Worm (Caenorhabditis elegans): Measurements from ENCODE around the gene tag-65.

tag-65 gene

DNA sequence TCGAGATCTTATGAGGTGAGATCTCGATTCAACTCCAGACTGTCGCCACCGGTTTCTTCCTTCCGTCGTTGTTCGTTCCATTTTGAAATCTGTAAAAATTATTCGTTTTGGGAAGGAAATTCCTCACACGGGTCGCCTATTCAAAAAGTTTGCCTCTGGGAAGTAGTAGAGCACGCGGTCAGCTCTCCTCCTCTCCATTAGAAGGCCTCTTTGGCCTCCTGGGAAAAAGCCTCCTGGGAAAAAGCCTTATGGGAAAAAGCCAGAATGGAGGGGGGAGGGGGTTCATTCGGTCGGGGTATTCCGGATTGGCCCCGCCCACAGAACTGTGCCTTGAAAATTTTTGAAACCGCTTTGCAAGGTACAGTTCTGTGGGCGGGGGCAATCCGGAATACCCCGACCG is 30.8 kb downstream of the tag-65 start:
- TF ChIP-seq pes-1 (GFP tag; IDR thresholded peaks at IDR 0.05), result peak; percentile 44; the same call in 1 of the 2 replicates
- no peak for TF ChIP-seq hmbx-1 (tag; optimal IDR thresholded peaks at IDR 0.05)
- TF ChIP-seq scrt-1 (GFP tag; IDR thresholded peaks at IDR 0.05), result no peak

DNA sequence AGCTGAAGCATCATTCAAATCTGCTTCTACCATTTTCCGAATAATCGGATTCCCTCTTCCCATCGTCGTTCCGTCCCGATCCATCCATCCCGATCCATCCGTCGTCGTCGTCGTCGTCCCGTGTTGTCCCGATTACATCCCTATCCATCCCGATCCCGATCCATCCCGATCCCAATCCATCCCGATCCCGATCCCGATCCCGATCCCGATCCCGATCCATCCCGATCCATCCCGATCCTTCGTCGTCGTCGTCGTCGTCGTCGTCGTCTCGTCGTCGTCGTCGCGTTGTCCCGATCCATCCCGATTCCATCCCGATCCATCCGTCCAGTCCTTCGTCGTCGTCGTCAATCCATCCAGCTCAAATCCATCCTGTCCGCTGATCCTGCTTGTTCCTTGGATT is 31.2 kb downstream of the tag-65 start:
- TF ChIP-seq aly-1 (tag; optimal IDR thresholded peaks at IDR 0.05) (peak; percentile 14), scrt-1 (GFP tag; IDR thresholded peaks at IDR 0.05) (no peak), tbx-11 (GFP tag; IDR thresholded peaks at IDR 0.05) (no peak)

DNA sequence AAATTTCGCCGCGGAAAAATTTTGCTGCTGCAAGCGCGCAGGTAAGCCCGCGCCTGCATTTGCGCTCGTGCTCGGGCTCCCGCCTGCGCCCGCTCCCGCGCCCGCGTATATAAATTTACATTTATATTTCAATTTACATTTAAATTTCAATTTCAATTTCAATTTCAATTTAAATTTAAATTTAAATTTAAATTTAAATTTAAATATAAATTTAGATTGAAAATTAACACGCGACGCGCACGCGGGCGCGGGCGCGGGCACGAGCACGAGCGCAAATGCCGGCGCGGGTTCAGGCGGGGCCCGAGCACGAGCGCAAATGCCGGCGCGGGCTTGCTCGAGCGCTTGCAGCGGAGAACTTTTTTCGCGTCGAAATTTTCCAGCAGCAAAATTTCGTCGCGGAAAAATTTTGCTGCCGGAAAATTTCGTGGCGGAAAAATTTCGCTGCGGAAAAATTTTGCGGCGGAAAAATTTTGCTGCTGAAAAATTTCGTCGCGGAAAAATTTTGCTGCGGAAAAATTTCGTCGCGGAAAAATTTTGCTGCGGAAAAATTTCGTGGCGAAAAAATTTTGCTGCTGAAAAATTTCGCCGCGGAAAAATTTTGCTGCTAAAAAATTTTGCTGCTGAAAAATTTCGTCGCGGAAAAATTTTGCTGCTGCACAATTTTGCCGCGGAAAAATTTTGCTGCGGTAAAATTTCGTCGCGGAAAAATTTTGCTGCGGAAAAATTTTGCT is 32.4 kb downstream of the tag-65 start:
- TF ChIP-seq hnd-1 (tag; optimal IDR thresholded peaks at IDR 0.05), result no peak
- no peak for TF ChIP-seq ceh-13 (GFP tag; optimal IDR thresholded peaks at IDR 0.05)
- 0 out of 2 replicates have a peak, but pooled peaks have one; percentile 62 for TF ChIP-seq scrt-1 (GFP tag; IDR thresholded peaks at IDR 0.05)
- no peak for TF ChIP-seq hmbx-1 (tag; optimal IDR thresholded peaks at IDR 0.05)
- peak; percentile 78 for TF ChIP-seq sea-1 (GFP tag; conservative IDR thresholded peaks at IDR 0.05)
- TF ChIP-seq aly-1 (tag; optimal IDR thresholded peaks at IDR 0.05), result no peak
- peak; percentile 42; the same call in 1 of the 2 replicates for TF ChIP-seq tbx-11 (GFP tag; IDR thresholded peaks at IDR 0.05)
- no peak for TF ChIP-seq ceh-36 (tag; optimal IDR thresholded peaks at IDR 0.05)
- no peak for TF ChIP-seq B0310.2 (tag; optimal IDR thresholded peaks at IDR 0.05)
- TF ChIP-seq flt-1 (GFP tag; IDR thresholded peaks at IDR 0.05), result peak; percentile 50; the same call in 1 of the 2 replicates
- TF ChIP-seq tra-4 (tag; optimal IDR thresholded peaks at IDR 0.05), result no peak
- TF ChIP-seq hmg-4 (GFP tag; optimal IDR thresholded peaks at IDR 0.05), result no peak
- TF ChIP-seq tbx-37 (GFP tag; conservative IDR thresholded peaks at IDR 0.05), result no peak
- TF ChIP-seq ets-7 (tag; optimal IDR thresholded peaks at IDR 0.05), result no peak
- TF ChIP-seq ama-1 (optimal IDR thresholded peaks at IDR 0.05), result no peak
- TF ChIP-seq pes-1 (GFP tag; IDR thresholded peaks at IDR 0.05), result peak; percentile 75
- TF ChIP-seq F13C5.2 (tag; optimal IDR thresholded peaks at IDR 0.05), result no peak

DNA sequence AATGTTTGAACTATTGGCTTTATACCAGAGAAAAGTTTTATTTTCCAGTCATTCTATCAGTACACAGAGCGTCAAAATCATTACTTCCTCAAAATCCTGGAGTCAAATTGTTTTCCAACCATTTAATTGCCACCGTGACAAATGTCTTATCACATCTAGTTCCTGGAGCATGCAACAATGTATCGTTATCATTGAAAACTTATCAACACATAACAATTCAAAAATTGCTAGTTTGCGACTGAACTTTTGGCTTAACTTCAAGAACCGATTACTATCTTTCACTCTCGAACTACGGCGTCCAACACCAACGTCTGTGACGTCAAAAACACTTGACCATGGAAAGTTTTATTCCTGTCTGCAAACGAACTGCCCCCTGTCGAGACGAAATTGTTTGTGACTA is 40.3 kb downstream of the tag-65 start:
- TF ChIP-seq tbx-37 (GFP tag; conservative IDR thresholded peaks at IDR 0.05), result no peak

DNA sequence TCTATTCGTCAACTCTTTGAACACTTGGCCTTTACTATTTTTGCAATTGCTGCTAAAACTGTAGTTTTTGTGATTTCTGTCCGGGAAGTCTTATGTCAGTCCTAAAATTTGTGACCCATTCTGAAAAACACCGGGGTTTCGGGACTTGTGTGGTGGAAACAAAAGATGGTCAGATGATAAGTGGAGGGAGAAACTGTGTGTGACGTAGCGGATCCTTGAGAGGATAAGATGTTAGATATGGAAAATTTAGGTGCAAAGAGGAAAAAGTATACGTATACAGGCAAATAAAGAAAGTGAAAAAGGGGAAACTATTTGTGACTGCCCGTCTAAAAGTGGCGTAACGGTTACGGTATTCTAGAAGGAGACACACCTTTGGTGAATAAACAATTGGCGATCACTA is 42.0 kb downstream of the tag-65 start:
- TF ChIP-seq B0310.2 (tag; optimal IDR thresholded peaks at IDR 0.05) (no peak), flt-1 (GFP tag; IDR thresholded peaks at IDR 0.05) (no peak), aly-1 (tag; optimal IDR thresholded peaks at IDR 0.05) (no peak), scrt-1 (GFP tag; IDR thresholded peaks at IDR 0.05) (no peak), sea-1 (GFP tag; conservative IDR thresholded peaks at IDR 0.05) (no peak), F13C5.2 (tag; optimal IDR thresholded peaks at IDR 0.05) (no peak), ama-1 (optimal IDR thresholded peaks at IDR 0.05) (no peak), tra-4 (tag; optimal IDR thresholded peaks at IDR 0.05) (no peak), hnd-1 (tag; optimal IDR thresholded peaks at IDR 0.05) (no peak), ceh-13 (GFP tag; optimal IDR thresholded peaks at IDR 0.05) (no peak), tbx-11 (GFP tag; IDR thresholded peaks at IDR 0.05) (no peak), ceh-36 (tag; optimal IDR thresholded peaks at IDR 0.05) (no peak), ets-7 (tag; optimal IDR thresholded peaks at IDR 0.05) (no peak), tbx-37 (GFP tag; conservative IDR thresholded peaks at IDR 0.05) (no peak), hmbx-1 (tag; optimal IDR thresholded peaks at IDR 0.05) (no peak)

DNA sequence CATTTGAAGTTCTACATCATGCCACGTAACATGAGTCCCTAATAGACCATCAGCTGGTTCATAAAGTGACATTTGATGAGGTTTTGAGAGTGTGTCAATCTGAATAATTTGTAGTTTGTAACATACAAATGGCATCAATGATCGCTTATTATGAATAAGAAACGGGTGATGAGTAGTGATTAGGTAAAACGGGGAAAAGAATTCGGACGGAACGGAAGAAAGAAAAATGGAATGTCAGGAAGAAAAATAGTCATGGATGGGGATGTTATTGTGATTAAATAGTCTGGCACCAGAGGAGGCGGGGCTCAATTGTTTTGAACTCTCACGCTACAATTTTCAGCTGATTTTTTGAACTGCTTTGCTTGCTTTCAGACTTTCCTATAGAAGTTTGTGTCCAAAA is 44.2 kb downstream of the tag-65 start, which contains the start of gene H37A05.2:
H37A05.2 (minus strand) TSS at position 101 of the 400 bp plus-strand sequence.
- no peak for TF ChIP-seq hmg-4 (GFP tag; optimal IDR thresholded peaks at IDR 0.05)
- TF ChIP-seq ceh-13 (GFP tag; optimal IDR thresholded peaks at IDR 0.05), result no peak
- TF ChIP-seq pes-1 (GFP tag; IDR thresholded peaks at IDR 0.05), result no peak
- TF ChIP-seq flt-1 (GFP tag; IDR thresholded peaks at IDR 0.05), result no peak
- TF ChIP-seq hmbx-1 (tag; optimal IDR thresholded peaks at IDR 0.05), result no peak
- TF ChIP-seq aly-1 (tag; optimal IDR thresholded peaks at IDR 0.05), result no peak
- no peak for TF ChIP-seq F13C5.2 (tag; optimal IDR thresholded peaks at IDR 0.05)
- no peak for TF ChIP-seq tra-4 (tag; optimal IDR thresholded peaks at IDR 0.05)
- no peak for TF ChIP-seq tbx-11 (GFP tag; IDR thresholded peaks at IDR 0.05)

DNA sequence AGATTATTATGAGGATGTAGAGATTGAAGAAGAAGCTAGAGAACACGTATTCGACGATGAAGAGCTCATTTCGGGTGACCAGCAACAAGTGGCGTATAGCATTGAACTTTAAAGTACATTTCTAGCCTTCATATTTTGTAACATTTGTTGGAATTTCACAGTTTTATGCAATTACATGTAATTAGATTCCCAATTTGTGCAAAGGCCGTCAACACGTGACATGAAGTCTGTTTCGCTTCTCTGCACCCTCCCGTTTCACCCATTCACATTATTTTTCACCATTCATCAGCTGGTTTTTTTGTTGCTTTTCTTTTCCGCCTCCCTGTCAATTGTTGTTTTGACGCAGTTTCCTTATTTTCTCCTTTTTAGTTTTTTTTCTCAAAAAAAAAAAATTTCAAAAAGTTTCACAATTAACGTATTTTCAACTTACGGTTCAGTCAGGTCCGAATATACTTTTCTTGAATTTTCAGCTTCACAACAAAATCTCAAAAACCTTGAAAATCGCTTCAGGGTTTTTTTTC is 51.2 kb downstream of the tag-65 start, which contains the start of gene sde-2:
sde-2 (plus strand) TSS at position 471 of the 521 bp plus-strand sequence.
- no peak for TF ChIP-seq ceh-13 (GFP tag; optimal IDR thresholded peaks at IDR 0.05)
- TF ChIP-seq scrt-1 (GFP tag; IDR thresholded peaks at IDR 0.05), result no peak
- TF ChIP-seq hmg-4 (GFP tag; optimal IDR thresholded peaks at IDR 0.05), result no peak
- TF ChIP-seq hnd-1 (tag; optimal IDR thresholded peaks at IDR 0.05), result no peak
- no peak for TF ChIP-seq ama-1 (optimal IDR thresholded peaks at IDR 0.05)
- no peak for TF ChIP-seq aly-1 (tag; optimal IDR thresholded peaks at IDR 0.05)
- no peak for TF ChIP-seq hmbx-1 (tag; optimal IDR thresholded peaks at IDR 0.05)
- TF ChIP-seq ceh-36 (tag; optimal IDR thresholded peaks at IDR 0.05), result no peak
- no peak for TF ChIP-seq ets-7 (tag; optimal IDR thresholded peaks at IDR 0.05)
- TF ChIP-seq B0310.2 (tag; optimal IDR thresholded peaks at IDR 0.05), result no peak
- no peak for TF ChIP-seq F13C5.2 (tag; optimal IDR thresholded peaks at IDR 0.05)
- TF ChIP-seq tbx-11 (GFP tag; IDR thresholded peaks at IDR 0.05), result no peak
- no peak for TF ChIP-seq sea-1 (GFP tag; conservative IDR thresholded peaks at IDR 0.05)
- no peak for TF ChIP-seq pes-1 (GFP tag; IDR thresholded peaks at IDR 0.05)
- TF ChIP-seq tra-4 (tag; optimal IDR thresholded peaks at IDR 0.05), result no peak
- no peak for TF ChIP-seq tbx-37 (GFP tag; conservative IDR thresholded peaks at IDR 0.05)
- no peak for TF ChIP-seq flt-1 (GFP tag; IDR thresholded peaks at IDR 0.05)

All from whole organism, early embryonic.